Comparison of ENCODE assay signal across 2 worm cellular contexts in genomic region chrIV:1565725-1566124, ce11.
TF ChIP-seq lines count a peak whose summit lies in the region.

No protein-coding gene starts in this region.

TF ChIP-seq in whole organism, L4 larva, 104 proteins besides CTCF, POLR2A, EP300 and RAD21:
- TF ChIP-seq set-16 (GFP tag; IDR thresholded peaks at IDR 0.05; lab: Robert Waterston, UW) (peak; percentile 90), egl-43 (GFP tag; IDR thresholded peaks at IDR 0.05; lab: Robert Waterston, UW) (no peak), ztf-11 (tag; optimal IDR thresholded peaks at IDR 0.05; lab: Kevin White, UChicago) (no peak)
TF ChIP-seq in whole organism, L4 larva: peak in this region for 1.

TF ChIP-seq in whole organism, young adult, 124 proteins besides CTCF, POLR2A, EP300 and RAD21:
- TF ChIP-seq egrh-3 (GFP tag; IDR thresholded peaks at IDR 0.05; lab: Robert Waterston, UW) (peak; percentile 72; the same call in 1 of the 2 replicates), atf-7 (tag; optimal IDR thresholded peaks at IDR 0.05; lab: Kevin White, UChicago) (no peak), ceh-40 (GFP tag; IDR thresholded peaks at IDR 0.05; lab: Robert Waterston, UW) (no peak), zfh-2 (GFP tag; conservative IDR thresholded peaks at IDR 0.05; lab: Robert Waterston, UW) (peak; percentile 86), bed-2 (GFP tag; IDR thresholded peaks at IDR 0.05; lab: Robert Waterston, UW) (no peak)
